Worm (Caenorhabditis elegans) whole organism, early embryonic: ENCODE measurements around the gene lat-2.

Source experiments
- B0310.2 ChIP-seq: sonication (generic microtip); optimal IDR thresholded peaks from 2 replicates; lab custom pipeline; 2016; ENCODE audit warnings: mild to moderate bottlenecking, missing genetic modification characterization, missing compliant biosample characterization
- ama-1 ChIP-seq: fragments of 150-350 bp; optimal IDR thresholded peaks from 2 replicates; lab custom pipeline; 2014
- ceh-36 ChIP-seq: sonication (generic microtip); optimal IDR thresholded peaks from 2 replicates; lab custom pipeline; 2016; ENCODE audit warnings: missing genetic modification characterization, inconsistent platforms, missing compliant biosample characterization
- ets-7 ChIP-seq: sonication (generic microtip); optimal IDR thresholded peaks from 2 replicates; lab custom pipeline; 2016; ENCODE audit warnings: missing genotype, missing genetic modification characterization, missing compliant biosample characterization
- hmg-4 ChIP-seq: fragments of 200-800 bp; sonication (Bioruptor generic); optimal IDR thresholded peaks from 2 replicates; lab custom pipeline; 2018; ENCODE audit warnings: mild to moderate bottlenecking, missing genetic modification characterization, missing compliant biosample characterization
- pes-1 ChIP-seq: fragments of 200-800 bp; sonication (Bioruptor generic); IDR thresholded peaks from 2 replicates; pipeline ENCODE4 v1.3.6; 2022; ENCODE audit warnings: missing genetic modification reagents, missing genetic modification characterization, missing compliant biosample characterization
- tbx-11 ChIP-seq: fragments of 200-800 bp; sonication (Bioruptor generic); IDR thresholded peaks from 2 replicates; pipeline ENCODE4 v1.3.6; 2022; ENCODE audit warnings: missing genetic modification characterization, missing compliant biosample characterization
- tbx-37 ChIP-seq: fragments of 200-800 bp; sonication (Bioruptor generic); conservative IDR thresholded peaks from 2 replicates; pipeline ENCODE4 v1.3.6; 2022; ENCODE audit warnings: missing genetic modification reagents, missing genetic modification characterization, missing compliant biosample characterization

DNA sequence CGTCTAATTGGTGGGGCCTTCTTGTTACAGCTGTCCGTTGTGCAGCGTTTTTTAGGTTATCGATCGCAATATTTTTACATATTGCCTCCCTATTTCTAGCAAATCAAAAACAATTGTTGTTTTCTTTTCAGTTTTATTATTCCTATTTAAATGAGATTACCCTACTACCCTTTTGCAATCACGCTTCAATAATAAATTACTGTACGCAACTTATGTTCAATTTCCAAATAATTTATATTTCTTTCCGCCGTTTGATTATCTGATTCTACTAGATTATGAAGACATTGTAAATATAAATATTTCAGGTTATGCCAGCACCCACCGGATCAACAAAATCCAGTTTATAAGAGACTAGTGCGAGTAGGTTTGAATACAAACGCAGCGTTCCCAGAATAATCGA lies 46.5 kb downstream of the lat-2 start, which contains the start of gene ZK430.5:
- TF ChIP-seq ama-1 (no peak), ets-7 (no peak), hmg-4 (GFP tag; lab: Kevin White, UChicago) (no peak), ceh-36 (tag; lab: Kevin White, UChicago) (no peak), pes-1 (GFP tag; lab: Robert Waterston, UW) (no peak), tbx-37 (GFP tag; lab: Robert Waterston, UW) (no peak), B0310.2 (tag; lab: Kevin White, UChicago) (no peak), tbx-11 (GFP tag; lab: Robert Waterston, UW) (no peak)
